Worm (Caenorhabditis elegans): ENCODE data around the gene Y7A5A.24.

Gene Y7A5A.24

DNA sequence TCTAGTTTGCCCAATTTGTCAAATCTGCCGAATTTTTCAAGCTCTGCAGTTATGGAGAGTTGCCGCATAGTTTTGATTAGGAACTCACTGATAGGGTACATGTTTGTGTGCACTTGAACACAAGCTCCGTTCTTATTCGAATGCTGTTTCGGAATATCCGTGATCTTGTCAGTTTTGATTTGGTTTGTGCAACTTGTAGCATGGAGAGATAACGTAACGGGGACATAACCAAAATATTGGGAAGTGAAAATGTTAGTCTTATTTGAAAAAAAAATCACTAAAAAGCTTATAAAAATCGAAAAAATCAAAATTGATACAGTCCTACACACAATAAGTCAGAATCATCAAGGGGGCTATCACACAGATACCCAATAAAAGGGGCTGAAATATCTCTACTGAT lies at the start of gene Y7A5A.24:
Gene Y7A5A.24, minus strand, starts transcription at position 101 of the 400 bp plus-strand sequence.
- TF ChIP-seq C08G9.2 (tag; optimal IDR thresholded peaks at IDR 0.05) (no peak), ceh-34 (tag; optimal IDR thresholded peaks at IDR 0.05) (no peak), pag-3 (tag; optimal IDR thresholded peaks at IDR 0.05; ENCODE audit: borderline replicate concordance) (no peak), gmeb-2 (tag; optimal IDR thresholded peaks at IDR 0.05) (no peak), hlh-6 (tag; optimal IDR thresholded peaks at IDR 0.05) (no peak), rnt-1 (tag; optimal IDR thresholded peaks at IDR 0.05) (no peak), eyg-1 (tag; optimal IDR thresholded peaks at IDR 0.05) (no peak), hlh-8 (tag; optimal IDR thresholded peaks at IDR 0.05) (no peak), unc-86 (tag; optimal IDR thresholded peaks at IDR 0.05) (no peak), ceh-19 (GFP tag; optimal IDR thresholded peaks at IDR 0.05) (no peak), pha-2 (tag; optimal IDR thresholded peaks at IDR 0.05) (no peak), tbx-7 (tag; optimal IDR thresholded peaks at IDR 0.05) (no peak), elt-4 (tag; optimal IDR thresholded peaks at IDR 0.05) (no peak), F13H6.1 (tag; optimal IDR thresholded peaks at IDR 0.05) (no peak)

ce11 chrX:15831537-15831936 lies 49.6 kb upstream of the Y7A5A.24 start:
- TF ChIP-seq hlh-8 (tag; optimal IDR thresholded peaks at IDR 0.05) (no peak), fkh-6 (tag; optimal IDR thresholded peaks at IDR 0.05) (no peak), ttx-3 (tag; optimal IDR thresholded peaks at IDR 0.05) (no peak), sox-2 (GFP tag; IDR thresholded peaks at IDR 0.05) (no peak), ceh-45 (GFP tag; IDR thresholded peaks at IDR 0.05) (no peak), ama-1 (optimal IDR thresholded peaks at IDR 0.05) (no peak), pqm-1 (tag; optimal IDR thresholded peaks at IDR 0.05) (no peak), ets-4 (tag; optimal IDR thresholded peaks at IDR 0.05) (no peak), syd-9 (tag; optimal IDR thresholded peaks at IDR 0.05) (no peak), Y22D7AL.16 (tag; optimal IDR thresholded peaks at IDR 0.05) (no peak), ceh-6 (GFP tag; optimal IDR thresholded peaks at IDR 0.05) (no peak)

- TF ChIP-seq ceh-34 (tag; optimal IDR thresholded peaks at IDR 0.05) (no peak), fkh-10 (GFP tag; optimal IDR thresholded peaks at IDR 0.05) (no peak), C38D4.7 (GFP tag; optimal IDR thresholded peaks at IDR 0.05) (no peak), ceh-48 (tag; optimal IDR thresholded peaks at IDR 0.05) (no peak), hlh-8 (tag; optimal IDR thresholded peaks at IDR 0.05) (no peak), elt-2 (tag; optimal IDR thresholded peaks at IDR 0.05) (no peak)
Observed at ce11 chrX:15828059-15828458, 46.1 kb upstream of the Y7A5A.24 start, which contains the start of gene Y7A5A.20. Y7A5A.20 (plus strand) TSS chrX:15828359.

DNA sequence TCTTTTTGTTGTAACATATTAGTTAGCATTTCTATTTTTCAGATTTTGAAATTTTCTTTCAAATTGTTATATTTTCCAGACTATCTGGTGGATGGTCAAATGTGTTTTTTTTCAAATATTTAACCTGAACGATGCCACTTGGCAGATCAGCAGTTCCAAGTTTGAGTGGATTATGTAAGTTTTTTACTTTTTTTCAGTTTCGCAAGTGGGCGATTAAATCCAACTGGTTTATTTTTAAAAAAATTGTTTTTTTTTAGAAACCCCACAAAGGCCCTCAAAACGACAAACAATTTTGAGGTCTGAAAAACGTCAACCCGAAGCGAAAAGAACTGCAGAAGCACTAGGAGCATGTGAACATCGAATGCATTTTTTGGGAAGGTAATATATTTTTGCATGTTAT lies 44.9 kb upstream of the Y7A5A.24 start, which contains the start of gene Y7A5A.9:
Gene Y7A5A.9, plus strand, starts transcription at position 301 of the 400 bp plus-strand sequence.
- no peak for TF ChIP-seq ceh-2 (tag; optimal IDR thresholded peaks at IDR 0.05)
- TF ChIP-seq elt-4 (tag; optimal IDR thresholded peaks at IDR 0.05) = no peak
- no peak for TF ChIP-seq ceh-30 (tag; optimal IDR thresholded peaks at IDR 0.05)
- TF ChIP-seq unc-42 (tag; optimal IDR thresholded peaks at IDR 0.05) = no peak
- no peak for TF ChIP-seq hlh-8 (tag; optimal IDR thresholded peaks at IDR 0.05)
- TF ChIP-seq pha-2 (tag; optimal IDR thresholded peaks at IDR 0.05) = no peak
- no peak for TF ChIP-seq dmd-4 (tag; optimal IDR thresholded peaks at IDR 0.05; ENCODE audit: borderline replicate concordance)
- no peak for TF ChIP-seq sox-4 (tag; optimal IDR thresholded peaks at IDR 0.05)
- no peak for TF ChIP-seq dve-1 (tag; optimal IDR thresholded peaks at IDR 0.05)
- TF ChIP-seq nhr-11 (tag; optimal IDR thresholded peaks at IDR 0.05) = no peak
- TF ChIP-seq npax-4 (tag; optimal IDR thresholded peaks at IDR 0.05) = no peak
- no peak for TF ChIP-seq che-1 (tag; optimal IDR thresholded peaks at IDR 0.05)
- TF ChIP-seq pros-1 (tag; optimal IDR thresholded peaks at IDR 0.05) = no peak
- TF ChIP-seq sdc-2 (tag; optimal IDR thresholded peaks at IDR 0.05) = no peak
- TF ChIP-seq T23F11.4 (GFP tag; optimal IDR thresholded peaks at IDR 0.05) = no peak
- no peak for TF ChIP-seq K02D7.2 (tag; optimal IDR thresholded peaks at IDR 0.05)
- no peak for TF ChIP-seq fkh-6 (tag; optimal IDR thresholded peaks at IDR 0.05)
- no peak for TF ChIP-seq sox-2 (GFP tag; IDR thresholded peaks at IDR 0.05)

Measured in whole organism, late embryonic.